Worm (Caenorhabditis elegans) whole organism, late embryonic: ENCODE data around the gene sru-17.

Source experiments
- C08G9.2 ChIP-seq: sonication (generic microtip); optimal IDR thresholded peaks from 2 replicates; lab custom pipeline; 2016; ENCODE audit warnings: mild to moderate bottlenecking, missing genetic modification characterization, moderate library complexity, missing compliant biosample characterization
- F13H6.1 ChIP-seq: sonication (generic microtip); optimal IDR thresholded peaks from 2 replicates; lab custom pipeline; 2016; ENCODE audit warnings: missing genetic modification characterization, missing compliant biosample characterization
- T23F11.4 ChIP-seq: fragments of 200-800 bp; sonication (Bioruptor generic); optimal IDR thresholded peaks from 2 replicates; lab custom pipeline; 2018; ENCODE audit warnings: mild to moderate bottlenecking, missing genetic modification characterization, missing compliant biosample characterization
- Y22D7AL.16 ChIP-seq: sonication (generic microtip); optimal IDR thresholded peaks from 2 replicates; lab custom pipeline; 2016; ENCODE audit warnings: missing genetic modification characterization, missing compliant biosample characterization
- ahr-1 ChIP-seq: sonication (generic microtip); optimal IDR thresholded peaks from 2 replicates; lab custom pipeline; 2016; ENCODE audit warnings: missing genetic modification characterization, missing compliant biosample characterization
- ama-1 ChIP-seq: fragments of 150-350 bp; optimal IDR thresholded peaks from 2 replicates; lab custom pipeline; 2014
- ceh-14 ChIP-seq: sonication (generic microtip); optimal IDR thresholded peaks from 2 replicates; lab custom pipeline; 2016; ENCODE audit warnings: missing genotype, missing genetic modification characterization, missing compliant biosample characterization
- ceh-18 ChIP-seq: sonication (generic microtip); optimal IDR thresholded peaks from 2 replicates; lab custom pipeline; 2016; ENCODE audit warnings: missing genetic modification characterization, missing compliant biosample characterization
- ceh-19 ChIP-seq: fragments of 200-800 bp; sonication (Bioruptor generic); optimal IDR thresholded peaks from 2 replicates; lab custom pipeline; 2018; ENCODE audit warnings: mild to moderate bottlenecking, missing genetic modification characterization, missing compliant biosample characterization
- ceh-2 ChIP-seq: sonication (generic microtip); optimal IDR thresholded peaks from 2 replicates; lab custom pipeline; 2016; ENCODE audit warnings: missing genotype, missing genetic modification characterization, missing compliant biosample characterization
- ceh-22 ChIP-seq: sonication (generic microtip); optimal IDR thresholded peaks from 2 replicates; lab custom pipeline; 2017; ENCODE audit warnings: missing biosample characterization, missing genetic modification characterization
- ceh-24 ChIP-seq: sonication (generic microtip); optimal IDR thresholded peaks from 2 replicates; lab custom pipeline; 2016; ENCODE audit warnings: mild to moderate bottlenecking, missing genetic modification characterization, missing compliant biosample characterization
- ceh-34 ChIP-seq: sonication (generic microtip); optimal IDR thresholded peaks from 2 replicates; lab custom pipeline; 2016; ENCODE audit warnings: mild to moderate bottlenecking, missing genetic modification characterization, missing compliant biosample characterization
- ceh-45 ChIP-seq: fragments of 200-800 bp; sonication (Bioruptor generic); IDR thresholded peaks from 2 replicates; pipeline ENCODE4 v1.3.6; 2022; ENCODE audit warnings: missing genetic modification reagents, missing genetic modification characterization, missing compliant biosample characterization
- ceh-48 ChIP-seq: sonication (generic microtip); optimal IDR thresholded peaks from 2 replicates; lab custom pipeline; 2016; ENCODE audit warnings: missing genetic modification characterization, inconsistent platforms, missing compliant biosample characterization
- ceh-6 ChIP-seq: fragments of 200-800 bp; sonication (Bioruptor generic); optimal IDR thresholded peaks from 2 replicates; lab custom pipeline; 2018; ENCODE audit warnings: mild to moderate bottlenecking, missing genetic modification characterization, missing compliant biosample characterization
- ceh-9 ChIP-seq: sonication (generic microtip); optimal IDR thresholded peaks from 2 replicates; lab custom pipeline; 2016; ENCODE audit warnings: mild to moderate bottlenecking, missing genetic modification characterization, inconsistent platforms, missing compliant biosample characterization
- che-1 ChIP-seq: sonication (generic microtip); optimal IDR thresholded peaks from 2 replicates; lab custom pipeline; 2016; ENCODE audit warnings: mild to moderate bottlenecking, missing genetic modification characterization, missing compliant biosample characterization
- elt-4 ChIP-seq: sonication (generic microtip); optimal IDR thresholded peaks from 2 replicates; lab custom pipeline; 2016; ENCODE audit warnings: missing genetic modification characterization, missing compliant biosample characterization
- eyg-1 ChIP-seq: sonication (generic microtip); optimal IDR thresholded peaks from 2 replicates; lab custom pipeline; 2016; ENCODE audit warnings: missing genotype, missing genetic modification characterization, missing compliant biosample characterization
- fax-1 ChIP-seq: sonication (generic microtip); optimal IDR thresholded peaks from 2 replicates; lab custom pipeline; 2016; ENCODE audit warnings: missing genotype, missing genetic modification characterization, missing compliant biosample characterization
- fkh-6 ChIP-seq: sonication (generic microtip); optimal IDR thresholded peaks from 2 replicates; lab custom pipeline; 2016; ENCODE audit warnings: missing genetic modification characterization, missing compliant biosample characterization
- gmeb-2 ChIP-seq: sonication (generic microtip); optimal IDR thresholded peaks from 2 replicates; lab custom pipeline; 2016; ENCODE audit warnings: missing genetic modification characterization, inconsistent platforms, missing compliant biosample characterization
- hlh-13 ChIP-seq: fragments of 200-800 bp; sonication (Bioruptor generic); optimal IDR thresholded peaks from 2 replicates; lab custom pipeline; 2018; ENCODE audit warnings: mild to moderate bottlenecking, missing genetic modification characterization, missing compliant biosample characterization
- hlh-30 ChIP-seq: sonication (generic microtip); optimal IDR thresholded peaks from 2 replicates; lab custom pipeline; 2017; ENCODE audit warnings: antibody characterized with exemption, missing genetic modification characterization, missing compliant biosample characterization; ENCODE audit not compliant: insufficient read depth
- hlh-6 ChIP-seq: sonication (generic microtip); optimal IDR thresholded peaks from 2 replicates; lab custom pipeline; 2016; ENCODE audit warnings: missing genotype, missing genetic modification characterization, missing compliant biosample characterization
- hlh-8 ChIP-seq: sonication (generic microtip); optimal IDR thresholded peaks from 2 replicates; lab custom pipeline; 2016; ENCODE audit warnings: missing genotype, missing genetic modification characterization, missing compliant biosample characterization
- lim-6 ChIP-seq: sonication (generic microtip); optimal IDR thresholded peaks from 2 replicates; lab custom pipeline; 2016; ENCODE audit warnings: missing genetic modification characterization, missing compliant biosample characterization
- nfya-1 ChIP-seq: sonication (generic microtip); optimal IDR thresholded peaks from 2 replicates; lab custom pipeline; 2017; ENCODE audit warnings: missing genetic modification characterization, mild to moderate bottlenecking, missing compliant biosample characterization, antibody characterized with exemption, moderate library complexity
- nhr-11 ChIP-seq: fragments of 150-350 bp; optimal IDR thresholded peaks from 2 replicates; lab custom pipeline; 2014; ENCODE audit warnings: missing biosample characterization, missing genetic modification characterization
- nhr-232 ChIP-seq: sonication (generic microtip); optimal IDR thresholded peaks from 2 replicates; lab custom pipeline; 2016; ENCODE audit warnings: missing genetic modification characterization, missing compliant biosample characterization
- npax-4 ChIP-seq: sonication (generic microtip); optimal IDR thresholded peaks from 2 replicates; lab custom pipeline; 2016; ENCODE audit warnings: missing genetic modification characterization, missing compliant biosample characterization
- odd-2 ChIP-seq: sonication (generic microtip); optimal IDR thresholded peaks from 2 replicates; lab custom pipeline; 2017; ENCODE audit warnings: antibody characterized with exemption, mild to moderate bottlenecking, missing genetic modification characterization, missing compliant biosample characterization
- pros-1 ChIP-seq: fragments of 150-350 bp; optimal IDR thresholded peaks from 2 replicates; lab custom pipeline; 2014; ENCODE audit warnings: missing biosample characterization, missing genetic modification reagents, missing genetic modification characterization
- ref-2 ChIP-seq: sonication (generic microtip); optimal IDR thresholded peaks from 2 replicates; lab custom pipeline; 2016; ENCODE audit warnings: missing genetic modification characterization, missing compliant biosample characterization
- sox-2 ChIP-seq: fragments of 200-800 bp; sonication (Bioruptor generic); IDR thresholded peaks from 2 replicates; pipeline ENCODE4 v1.3.6; 2022; ENCODE audit warnings: missing genetic modification reagents, missing genetic modification characterization, missing compliant biosample characterization
- ttx-3 ChIP-seq: sonication (generic microtip); optimal IDR thresholded peaks from 2 replicates; lab custom pipeline; 2016; ENCODE audit warnings: missing genetic modification reagents, missing genetic modification characterization, missing compliant biosample characterization
- unc-42 ChIP-seq: sonication (generic microtip); optimal IDR thresholded peaks from 2 replicates; lab custom pipeline; 2016; ENCODE audit warnings: missing genotype, missing genetic modification characterization, missing compliant biosample characterization
- ztf-16 ChIP-seq: sonication (generic microtip); optimal IDR thresholded peaks from 2 replicates; lab custom pipeline; 2017; ENCODE audit warnings: missing genetic modification characterization, missing compliant biosample characterization

The sru-17 gene

DNA sequence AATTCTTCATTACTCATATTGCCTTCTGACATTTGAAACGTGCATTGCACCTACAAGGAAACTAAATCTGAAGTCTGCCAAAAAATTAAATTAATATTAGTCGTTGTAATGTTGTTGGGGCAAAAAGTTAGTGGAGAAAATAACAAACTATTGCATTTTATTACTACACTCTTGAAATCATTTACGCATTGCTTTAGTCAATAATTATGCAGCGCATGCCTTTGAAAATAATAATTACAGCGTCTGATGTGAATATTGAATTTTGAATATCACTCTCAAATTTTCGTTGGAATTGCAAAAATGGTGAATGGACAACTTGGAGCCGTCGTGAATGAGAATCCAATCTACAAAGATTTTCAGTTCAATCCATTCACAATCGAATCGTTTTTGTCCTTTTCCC, 7.3 kb upstream of the sru-17 start, which contains the start of gene sru-19:
sru-19 (plus strand) TSS at position 301 of the 400 bp plus-strand sequence.
- TF ChIP-seq ceh-2 (no peak), ceh-19 (GFP tag; lab: Kevin White, UChicago) (no peak), nhr-232 (tag; lab: Kevin White, UChicago) (no peak), nfya-1 (tag; lab: Kevin White, UChicago) (no peak), unc-42 (tag; lab: Kevin White, UChicago) (no peak), ceh-45 (GFP tag; lab: Robert Waterston, UW) (no peak), ceh-34 (tag; lab: Kevin White, UChicago) (no peak), che-1 (tag; lab: Kevin White, UChicago) (no peak), nhr-11 (tag; lab: Kevin White, UChicago) (no peak), eyg-1 (tag; lab: Kevin White, UChicago) (no peak), sox-2 (GFP tag; lab: Robert Waterston, UW) (no peak), T23F11.4 (GFP tag; lab: Kevin White, UChicago) (no peak), fax-1 (tag; lab: Kevin White, UChicago) (no peak), lim-6 (tag; lab: Kevin White, UChicago) (no peak), npax-4 (tag; lab: Kevin White, UChicago) (no peak), ceh-24 (tag; lab: Kevin White, UChicago) (no peak), ceh-9 (tag; lab: Kevin White, UChicago) (no peak)

DNA sequence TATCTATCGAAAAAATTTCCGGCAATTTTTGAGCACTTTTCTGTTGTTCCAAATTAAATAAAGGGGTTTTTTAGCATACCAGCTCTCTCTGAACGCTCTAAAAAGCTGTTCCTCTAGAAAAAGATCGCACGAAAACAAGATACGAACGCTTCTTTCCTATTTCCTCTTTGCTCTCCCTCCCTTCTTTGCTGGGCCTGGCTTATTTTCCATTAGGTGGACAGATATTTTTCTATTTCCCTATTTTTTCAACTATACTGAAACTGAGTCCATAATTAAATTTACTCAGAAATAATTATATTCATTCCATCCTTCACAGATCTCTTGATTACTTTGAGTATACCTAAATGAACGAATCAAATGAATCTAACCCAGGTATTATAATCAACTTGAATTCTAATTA, 3.5 kb upstream of the sru-17 start, which contains the start of gene sru-18:
sru-18 (plus strand) TSS at position 301 of the 400 bp plus-strand sequence.
- TF ChIP-seq ahr-1 (tag; lab: Kevin White, UChicago) = no peak
- TF ChIP-seq ztf-16 (tag; lab: Kevin White, UChicago) = no peak
- no peak for TF ChIP-seq hlh-6 (tag; lab: Kevin White, UChicago)
- TF ChIP-seq ceh-48 (tag; lab: Kevin White, UChicago) = no peak
- TF ChIP-seq pros-1 (tag; lab: Kevin White, UChicago) = no peak
- TF ChIP-seq fax-1 (tag; lab: Kevin White, UChicago) = no peak
- no peak for TF ChIP-seq F13H6.1 (tag; lab: Kevin White, UChicago)
- TF ChIP-seq T23F11.4 (GFP tag; lab: Kevin White, UChicago) = no peak
- no peak for TF ChIP-seq sox-2 (GFP tag; lab: Robert Waterston, UW)
- TF ChIP-seq ceh-24 (tag; lab: Kevin White, UChicago) = no peak
- no peak for TF ChIP-seq hlh-13
- no peak for TF ChIP-seq npax-4 (tag; lab: Kevin White, UChicago)

ce11 chrIV:12520150-12520549, 14.7 kb downstream of the sru-17 start, which contains the start of gene tsp-4:
tsp-4 (minus strand) TSS chrIV:12520250.
- TF ChIP-seq ceh-18 (tag; lab: Kevin White, UChicago) (no peak), ttx-3 (tag; lab: Kevin White, UChicago) (no peak), ref-2 (no peak), odd-2 (tag; lab: Kevin White, UChicago) (no peak), ceh-14 (tag; lab: Kevin White, UChicago) (no peak), ztf-16 (tag; lab: Kevin White, UChicago) (no peak), hlh-8 (tag; lab: Kevin White, UChicago) (no peak), elt-4 (no peak), ama-1 (no peak)
- TF ChIP-seq, all 69 proteins: peak for 0

DNA sequence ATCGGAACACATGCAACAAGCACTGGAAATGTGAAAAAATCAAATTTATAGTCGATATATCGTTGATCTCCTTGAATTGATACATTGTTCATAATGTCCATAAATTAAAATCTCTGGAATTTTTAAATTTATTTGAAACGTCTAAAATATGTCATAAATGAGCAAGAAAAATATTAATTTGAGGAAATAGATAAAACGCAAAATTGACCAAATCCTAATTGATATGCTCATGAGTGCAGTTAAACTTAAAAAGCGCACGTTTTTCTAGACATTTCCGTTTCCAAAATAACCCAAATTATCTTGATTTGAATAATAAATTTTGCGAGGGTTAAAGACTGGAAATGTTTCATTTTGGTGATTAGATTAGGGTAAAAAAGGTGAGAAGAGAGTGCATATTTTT, 17.0 kb downstream of the sru-17 start, which contains the start of gene sru-13:
sru-13 (minus strand) TSS at position 101 of the 400 bp plus-strand sequence.
- no peak for TF ChIP-seq ceh-6
- TF ChIP-seq fkh-6 (tag; lab: Kevin White, UChicago) = no peak
- no peak for TF ChIP-seq C08G9.2 (tag; lab: Kevin White, UChicago)
- no peak for TF ChIP-seq gmeb-2 (tag; lab: Kevin White, UChicago)
- no peak for TF ChIP-seq sox-2 (GFP tag; lab: Robert Waterston, UW)
- no peak for TF ChIP-seq ceh-22
- TF ChIP-seq che-1 (tag; lab: Kevin White, UChicago) = no peak
- no peak for TF ChIP-seq hlh-30 (tag; lab: Kevin White, UChicago)
- no peak for TF ChIP-seq hlh-13
- TF ChIP-seq Y22D7AL.16 (tag; lab: Kevin White, UChicago) = no peak
